Worm (Caenorhabditis elegans) whole organism, midembryonic: Measurements from ENCODE around the gene T22E5.6.

ENCODE experiments used
- T22C8.4 ChIP-seq: fragments of 200-800 bp; sonication (Bioruptor generic); IDR thresholded peaks from 2 replicates; pipeline ENCODE4 v1.3.6; 2022; ENCODE audit warnings: missing genetic modification characterization, missing compliant biosample characterization
- cog-1 ChIP-seq: sonication (generic microtip); optimal IDR thresholded peaks from 2 replicates; lab custom pipeline; 2016; ENCODE audit warnings: missing genetic modification characterization, missing compliant biosample characterization
- flt-1 ChIP-seq: fragments of 200-800 bp; sonication (Bioruptor generic); IDR thresholded peaks from 2 replicates; pipeline ENCODE4 v1.3.6; 2022; ENCODE audit warnings: missing genetic modification characterization, missing compliant biosample characterization
- klf-2 ChIP-seq: fragments of 200-800 bp; sonication (Bioruptor generic); conservative IDR thresholded peaks from 2 replicates; pipeline ENCODE4 v1.3.6; 2022; ENCODE audit warnings: missing genetic modification reagents, missing genetic modification characterization, missing compliant biosample characterization
- med-1 ChIP-seq: sonication (generic microtip); optimal IDR thresholded peaks from 2 replicates; lab custom pipeline; 2017; ENCODE audit warnings: missing genetic modification characterization, mild to moderate bottlenecking, missing compliant biosample characterization, antibody characterized with exemption, missing genetic modification reagents; ENCODE audit not compliant: insufficient read depth
- ref-1 ChIP-seq: fragments of 200-800 bp; sonication (Bioruptor generic); conservative IDR thresholded peaks from 2 replicates; pipeline ENCODE4 v1.3.6; 2022; ENCODE audit warnings: missing genetic modification reagents, missing genetic modification characterization, missing compliant biosample characterization
- tab-1 ChIP-seq: fragments of 200-800 bp; sonication (Bioruptor generic); IDR thresholded peaks from 2 replicates; pipeline ENCODE4 v1.3.6; 2022; ENCODE audit warnings: missing genetic modification characterization, missing compliant biosample characterization
- ztf-23 ChIP-seq: fragments of 200-800 bp; sonication (Bioruptor generic); IDR thresholded peaks from 2 replicates; pipeline ENCODE4 v1.3.6; 2022; ENCODE audit warnings: missing genetic modification reagents, missing genetic modification characterization, missing compliant biosample characterization
- ztf-29 ChIP-seq: fragments of 200-800 bp; sonication (Bioruptor generic); IDR thresholded peaks from 2 replicates; pipeline ENCODE4 v1.3.6; 2022; ENCODE audit warnings: missing genetic modification reagents, missing genetic modification characterization, missing compliant biosample characterization

T22E5.6 gene

DNA sequence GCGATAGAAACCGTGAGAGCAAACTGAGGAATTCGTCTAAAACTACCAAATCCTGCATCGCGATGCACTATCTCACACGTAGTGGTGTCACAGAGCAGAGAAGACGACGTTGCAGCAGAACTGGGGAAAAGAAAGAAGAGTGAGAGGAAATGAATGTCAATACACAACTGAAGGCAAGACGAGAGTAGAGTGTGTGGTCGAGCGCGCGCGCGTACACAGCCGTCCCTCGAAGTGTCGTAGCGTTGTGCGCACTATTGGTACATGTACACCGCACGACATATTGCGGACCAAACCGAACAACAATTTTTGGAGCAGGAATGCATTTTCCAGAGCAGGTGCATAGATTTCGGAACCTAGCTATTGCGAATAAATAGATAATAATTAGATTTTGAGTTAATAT, 37.8 kb downstream of the T22E5.6 start:
- no peak for TF ChIP-seq ref-1 (GFP tag; lab: Robert Waterston, UW)
- 0 out of 2 replicates have a peak, but pooled peaks have one; percentile 27 for TF ChIP-seq ztf-23 (GFP tag; lab: Robert Waterston, UW)
- TF ChIP-seq ztf-29 (GFP tag; lab: Robert Waterston, UW), result no peak
- no peak for TF ChIP-seq klf-2 (GFP tag; lab: Robert Waterston, UW)
- TF ChIP-seq flt-1 (GFP tag; lab: Robert Waterston, UW), result peak; percentile 75
- TF ChIP-seq T22C8.4 (GFP tag; lab: Robert Waterston, UW), result no peak
- no peak for TF ChIP-seq med-1 (GFP tag; lab: Kevin White, UChicago)
- peak; percentile 37; the same call in 1 of the 2 replicates for TF ChIP-seq tab-1 (GFP tag; lab: Robert Waterston, UW)
- TF ChIP-seq cog-1, result peak; percentile 67

DNA sequence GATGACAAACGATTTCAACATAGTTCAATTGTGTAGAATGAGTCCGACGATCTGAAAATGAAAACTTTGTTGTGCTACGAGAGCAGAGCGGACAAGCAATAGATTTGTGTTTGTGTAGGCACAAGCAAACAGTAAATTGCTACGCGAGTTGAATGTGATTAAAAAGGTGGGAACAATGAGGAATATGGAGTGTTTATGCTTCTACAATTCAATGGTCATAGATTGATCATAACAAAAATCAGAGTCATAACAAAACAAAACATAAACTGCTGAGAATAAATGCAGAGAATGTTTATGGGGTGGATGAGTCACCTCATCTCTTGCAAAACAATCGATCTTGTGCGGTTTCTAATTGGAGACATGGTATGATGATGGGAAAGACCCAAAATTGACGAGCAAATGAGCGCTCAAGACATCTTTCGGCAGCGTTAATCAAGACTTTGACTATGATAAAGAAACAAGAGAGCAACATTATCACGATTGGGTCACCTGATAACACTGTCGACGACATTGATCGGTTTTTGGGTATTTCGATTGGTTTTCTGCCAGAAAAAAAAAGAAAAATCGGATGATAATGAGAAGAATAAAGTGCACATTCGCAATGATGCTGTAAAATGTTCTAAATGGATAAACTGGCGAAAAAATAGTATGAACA, 38.4 kb downstream of the T22E5.6 start, which contains the start of gene lmp-1:
Gene lmp-1 (minus strand): TSS at position 51 of the 655 bp plus-strand sequence.
- no peak for TF ChIP-seq cog-1
- no peak for TF ChIP-seq med-1 (GFP tag; lab: Kevin White, UChicago)
- TF ChIP-seq ztf-29 (GFP tag; lab: Robert Waterston, UW), result no peak
- TF ChIP-seq klf-2 (GFP tag; lab: Robert Waterston, UW), result no peak
- no peak for TF ChIP-seq tab-1 (GFP tag; lab: Robert Waterston, UW)
- TF ChIP-seq ztf-23 (GFP tag; lab: Robert Waterston, UW), result no peak
- TF ChIP-seq ref-1 (GFP tag; lab: Robert Waterston, UW), result no peak
- TF ChIP-seq T22C8.4 (GFP tag; lab: Robert Waterston, UW), result no peak

DNA sequence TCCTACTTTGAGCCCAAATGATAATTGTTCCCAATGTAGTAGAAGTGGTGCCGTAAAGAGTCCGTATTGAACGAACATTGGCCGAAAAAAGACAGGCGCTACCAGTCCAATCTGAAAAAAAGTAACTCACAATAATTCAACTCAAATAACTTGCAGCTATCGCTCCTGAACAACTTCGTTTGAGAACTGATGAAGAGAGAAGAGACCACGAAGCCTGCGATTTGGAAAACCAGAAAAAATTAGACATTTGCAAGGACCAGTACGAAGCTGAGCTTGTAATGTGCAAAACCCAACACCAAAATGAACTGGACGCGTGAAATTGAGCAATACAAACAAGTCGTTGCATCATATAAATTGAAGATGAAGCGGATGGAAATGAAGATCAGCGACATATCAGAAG, 41.8 kb downstream of the T22E5.6 start, which contains the start of gene C03B1.1:
Gene C03B1.1 (plus strand): TSS at position 301 of the 400 bp plus-strand sequence.
- no peak for TF ChIP-seq klf-2 (GFP tag; lab: Robert Waterston, UW)

DNA sequence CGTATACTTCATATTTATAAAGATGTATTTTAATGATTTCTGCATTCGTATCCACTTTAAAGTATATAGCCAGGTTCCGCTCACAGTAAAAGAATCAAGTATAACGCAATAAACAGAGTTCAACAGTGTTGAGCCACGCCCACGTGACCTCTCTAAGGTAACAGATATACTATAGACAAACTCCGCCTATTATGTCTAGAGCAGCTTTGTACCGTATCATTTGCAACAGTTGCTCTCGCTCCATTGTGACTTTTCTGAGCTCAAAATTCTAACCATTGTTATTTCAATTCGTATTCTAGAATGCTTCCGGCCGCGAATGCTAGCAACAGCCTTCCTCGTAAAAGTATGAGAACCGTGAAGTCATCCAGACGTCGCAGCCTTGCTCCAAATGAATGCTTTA, 42.9 kb downstream of the T22E5.6 start, which contains the start of gene C03B1.17:
Gene C03B1.17 (plus strand): TSS at position 301 of the 400 bp plus-strand sequence.
- TF ChIP-seq ztf-23 (GFP tag; lab: Robert Waterston, UW) (no peak), ztf-29 (GFP tag; lab: Robert Waterston, UW) (no peak), T22C8.4 (GFP tag; lab: Robert Waterston, UW) (no peak), tab-1 (GFP tag; lab: Robert Waterston, UW) (no peak), med-1 (GFP tag; lab: Kevin White, UChicago) (no peak), flt-1 (GFP tag; lab: Robert Waterston, UW) (no peak), cog-1 (no peak), klf-2 (GFP tag; lab: Robert Waterston, UW) (no peak), ref-1 (GFP tag; lab: Robert Waterston, UW) (no peak)

DNA sequence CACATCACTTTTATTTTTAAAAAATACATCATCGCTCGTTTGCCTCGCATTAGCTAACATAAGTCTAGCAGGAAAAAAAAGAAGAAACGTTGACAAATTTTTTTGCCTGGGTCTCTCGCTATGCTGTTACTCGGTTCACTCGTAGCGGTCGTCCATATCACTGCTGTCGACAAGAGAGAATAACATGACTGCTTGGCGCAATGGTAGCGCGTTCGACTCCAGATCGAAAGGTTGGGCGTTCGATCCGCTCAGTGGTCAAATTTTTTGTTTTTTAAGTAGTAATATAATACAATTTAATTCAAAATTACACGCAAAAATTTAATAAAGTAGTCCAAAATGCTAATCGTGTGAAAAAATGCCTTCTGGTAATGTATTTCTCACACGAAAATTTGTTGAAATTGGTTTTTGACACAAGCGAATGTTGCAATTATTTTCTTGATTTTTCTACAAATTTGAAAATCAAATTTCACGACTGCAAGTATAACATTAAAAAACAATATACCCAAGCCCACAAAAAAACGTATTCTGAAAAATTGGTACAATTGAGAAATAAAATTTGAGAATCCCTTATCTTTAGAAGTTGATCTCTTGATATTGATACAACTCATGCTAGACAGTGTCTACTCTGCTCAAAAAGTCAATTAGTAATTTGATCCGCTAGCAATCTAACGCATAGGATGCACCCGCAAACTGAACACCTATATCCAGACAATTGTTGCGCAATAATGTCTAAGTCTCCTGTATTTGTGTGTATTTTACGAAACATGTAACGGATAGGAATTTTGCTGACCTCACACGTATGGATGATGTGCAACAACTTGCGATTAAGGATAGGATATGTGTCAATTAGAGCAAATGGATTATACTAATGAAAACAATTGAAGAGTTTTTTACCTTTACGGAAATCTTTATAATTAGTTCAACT, 44.8 kb downstream of the T22E5.6 start:
- TF ChIP-seq T22C8.4 (GFP tag; lab: Robert Waterston, UW) (peak; percentile 75), ref-1 (GFP tag; lab: Robert Waterston, UW) (peak; percentile 78), klf-2 (GFP tag; lab: Robert Waterston, UW) (peak; percentile 86), cog-1 (peak; percentile 57), tab-1 (GFP tag; lab: Robert Waterston, UW) (peak; percentile 87), ztf-23 (GFP tag; lab: Robert Waterston, UW) (peak; percentile 87), ztf-29 (GFP tag; lab: Robert Waterston, UW) (peak; percentile 85), flt-1 (GFP tag; lab: Robert Waterston, UW) (peak; percentile 94), med-1 (GFP tag; lab: Kevin White, UChicago) (peak; percentile 38)

DNA sequence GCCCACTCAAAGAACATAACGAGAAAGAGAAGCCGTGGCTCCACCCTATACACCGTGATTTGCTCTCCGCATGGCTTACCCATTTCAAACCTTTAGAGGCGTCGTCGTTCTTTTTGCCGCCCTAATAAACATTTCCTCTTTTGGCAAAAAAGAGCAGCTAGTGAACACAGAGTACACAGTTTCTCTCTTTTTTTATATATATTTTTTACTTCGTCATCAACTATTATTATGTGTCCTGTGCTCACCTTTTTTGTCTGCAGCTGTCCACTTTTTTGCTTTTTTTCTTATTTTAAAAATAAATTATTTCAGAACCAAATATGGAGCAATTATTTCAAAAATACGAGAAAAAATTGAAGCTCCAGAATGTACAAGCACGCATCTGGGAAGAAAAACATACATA, 46.5 kb downstream of the T22E5.6 start, which contains the start of gene C03B1.2:
Gene C03B1.2 (plus strand): TSS at position 301 of the 400 bp plus-strand sequence.
- TF ChIP-seq flt-1 (GFP tag; lab: Robert Waterston, UW) (no peak), ztf-23 (GFP tag; lab: Robert Waterston, UW) (no peak), T22C8.4 (GFP tag; lab: Robert Waterston, UW) (no peak), med-1 (GFP tag; lab: Kevin White, UChicago) (no peak), ref-1 (GFP tag; lab: Robert Waterston, UW) (no peak), ztf-29 (GFP tag; lab: Robert Waterston, UW) (no peak), klf-2 (GFP tag; lab: Robert Waterston, UW) (no peak), tab-1 (GFP tag; lab: Robert Waterston, UW) (no peak), cog-1 (no peak)

DNA sequence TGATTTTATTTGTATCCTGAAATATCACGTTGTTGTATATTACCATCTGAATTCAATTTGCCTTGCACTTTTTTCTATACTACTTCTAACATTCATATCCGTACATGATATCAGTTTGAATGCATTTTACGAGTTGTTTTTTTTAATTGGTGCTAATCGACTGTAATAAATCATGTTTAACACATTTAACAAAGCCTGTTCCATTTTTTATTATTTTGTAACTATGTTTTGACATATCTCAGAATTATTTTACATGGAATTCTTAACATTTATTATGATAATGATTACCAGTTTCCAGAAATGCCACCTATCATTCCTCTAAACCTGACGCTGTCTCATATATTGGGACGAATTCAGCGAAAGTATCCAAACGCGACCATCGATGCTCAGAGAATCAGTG, 50.5 kb downstream of the T22E5.6 start, which contains the start of gene C03B1.3:
Gene C03B1.3 (plus strand): TSS at position 301 of the 400 bp plus-strand sequence.
- TF ChIP-seq flt-1 (GFP tag; lab: Robert Waterston, UW) (no peak), ref-1 (GFP tag; lab: Robert Waterston, UW) (no peak), cog-1 (no peak), klf-2 (GFP tag; lab: Robert Waterston, UW) (no peak), T22C8.4 (GFP tag; lab: Robert Waterston, UW) (no peak), med-1 (GFP tag; lab: Kevin White, UChicago) (no peak), ztf-23 (GFP tag; lab: Robert Waterston, UW) (no peak)

DNA sequence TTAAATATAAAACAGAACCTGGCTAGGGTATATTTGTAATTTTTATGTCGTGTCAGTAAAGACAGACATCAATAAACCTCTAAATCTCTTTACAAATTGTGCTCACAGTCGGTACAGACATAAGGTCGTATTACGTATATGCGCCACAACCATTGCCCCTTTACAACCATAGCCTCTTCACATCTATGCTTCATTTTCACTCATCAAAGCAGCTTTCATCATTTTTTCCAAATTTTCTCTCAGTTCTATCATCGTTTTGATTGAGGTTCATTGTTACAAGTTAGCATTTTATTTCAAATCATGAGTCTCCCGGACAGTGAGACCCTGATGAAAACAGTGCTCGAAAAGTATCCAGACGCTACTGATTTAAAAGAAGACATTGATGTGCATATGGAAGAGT, 52.0 kb downstream of the T22E5.6 start, which contains the start of gene C03B1.4:
Gene C03B1.4 (plus strand): TSS at position 301 of the 400 bp plus-strand sequence.
- TF ChIP-seq tab-1 (GFP tag; lab: Robert Waterston, UW) (no peak), T22C8.4 (GFP tag; lab: Robert Waterston, UW) (no peak), ztf-29 (GFP tag; lab: Robert Waterston, UW) (no peak), ref-1 (GFP tag; lab: Robert Waterston, UW) (no peak)
